Fruit fly (Drosophila melanogaster): ENCODE data around the gene S.

Gene S

dm6 chr2L:1064544-1064943 lies 13.1 kb downstream of the S start:
- no peak for TF ChIP-seq Dfd (GFP tag; optimal IDR thresholded peaks at IDR 0.05)
- TF ChIP-seq Hr78 (GFP tag; optimal IDR thresholded peaks at IDR 0.05) = no peak
- no peak for TF ChIP-seq CG9705 (GFP tag; optimal IDR thresholded peaks at IDR 0.05)
- TF ChIP-seq Rel (GFP tag; optimal IDR thresholded peaks at IDR 0.05) = no peak
- no peak for TF ChIP-seq Rel (tag; optimal IDR thresholded peaks at IDR 0.05)
- no peak for TF ChIP-seq Jra (GFP tag; optimal IDR thresholded peaks at IDR 0.05)
- TF ChIP-seq lola (GFP tag; optimal IDR thresholded peaks at IDR 0.05) = no peak
- no peak for TF ChIP-seq dmrt93B (GFP tag; optimal IDR thresholded peaks at IDR 0.05)
- no peak for TF ChIP-seq woc (GFP tag; optimal IDR thresholded peaks at IDR 0.05)
- no peak for TF ChIP-seq sage (GFP tag; optimal IDR thresholded peaks at IDR 0.05)

dm6 chr2L:1063695-1064094 lies 13.9 kb downstream of the S start:
- no peak for TF ChIP-seq Rel (GFP tag; optimal IDR thresholded peaks at IDR 0.05)
- TF ChIP-seq Rel (tag; optimal IDR thresholded peaks at IDR 0.05) = peak; percentile 95
- no peak for TF ChIP-seq CG9705 (GFP tag; optimal IDR thresholded peaks at IDR 0.05)
- TF ChIP-seq Sp1 (GFP tag; optimal IDR thresholded peaks at IDR 0.05) = no peak
- TF ChIP-seq jim (GFP tag; optimal IDR thresholded peaks at IDR 0.05) = no peak
- TF ChIP-seq pan (optimal IDR thresholded peaks at IDR 0.05) = no peak
- no peak for TF ChIP-seq CG32264 (GFP tag; optimal IDR thresholded peaks at IDR 0.05)

- TF ChIP-seq brk (GFP tag; optimal IDR thresholded peaks at IDR 0.05) (peak; percentile 74), sv (GFP tag; optimal IDR thresholded peaks at IDR 0.05) (peak; percentile 3), Myc (optimal IDR thresholded peaks at IDR 0.05) (no peak), Hr78 (GFP tag; optimal IDR thresholded peaks at IDR 0.05) (no peak), Jra (GFP tag; optimal IDR thresholded peaks at IDR 0.05) (peak; percentile 37), Dfd (GFP tag; optimal IDR thresholded peaks at IDR 0.05) (no peak), HLH106 (tag; optimal IDR thresholded peaks at IDR 0.05) (peak; percentile 87), woc (GFP tag; optimal IDR thresholded peaks at IDR 0.05) (peak; percentile 87), Hr83 (GFP tag; optimal IDR thresholded peaks at IDR 0.05; ENCODE audit: poor library complexity, severe bottlenecking) (peak; percentile 50), OdsH (GFP tag; optimal IDR thresholded peaks at IDR 0.05) (peak; percentile 71), tai (GFP tag; optimal IDR thresholded peaks at IDR 0.05) (no peak), fru (GFP tag; optimal IDR thresholded peaks at IDR 0.05) (peak; percentile 85), foxo (GFP tag; optimal IDR thresholded peaks at IDR 0.05) (peak in 1 of 2 experiments; percentile 82), Rel (GFP tag; optimal IDR thresholded peaks at IDR 0.05) (peak; percentile 26), Rel (tag; optimal IDR thresholded peaks at IDR 0.05) (peak; percentile 36), br (GFP tag; optimal IDR thresholded peaks at IDR 0.05) (peak; percentile 79), Mio (GFP tag; optimal IDR thresholded peaks at IDR 0.05) (no peak), CrebA (GFP tag; optimal IDR thresholded peaks at IDR 0.05; ENCODE audit: borderline replicate concordance) (no peak), dl (GFP tag; optimal IDR thresholded peaks at IDR 0.05; ENCODE audit: insufficient read depth in 1 of 2, partially characterized antibody in 2 of 2) (peak in 1 of 2 experiments; percentile 15), CG32264 (GFP tag; optimal IDR thresholded peaks at IDR 0.05) (peak; percentile 57), Abd-B (GFP tag; optimal IDR thresholded peaks at IDR 0.05) (no peak), pan (optimal IDR thresholded peaks at IDR 0.05) (no peak), jim (GFP tag; optimal IDR thresholded peaks at IDR 0.05) (no peak), rgr (GFP tag; optimal IDR thresholded peaks at IDR 0.05) (peak; percentile 66), Sp1 (GFP tag; optimal IDR thresholded peaks at IDR 0.05) (peak; percentile 82), GATAd (GFP tag; optimal IDR thresholded peaks at IDR 0.05) (no peak), sage (GFP tag; optimal IDR thresholded peaks at IDR 0.05) (no peak), dsf (GFP tag; optimal IDR thresholded peaks at IDR 0.05; ENCODE audit: borderline replicate concordance) (no peak), dmrt93B (GFP tag; optimal IDR thresholded peaks at IDR 0.05) (peak; percentile 74), N (GFP tag; optimal IDR thresholded peaks at IDR 0.05) (no peak), usp (GFP tag; optimal IDR thresholded peaks at IDR 0.05) (no peak), lola (GFP tag; optimal IDR thresholded peaks at IDR 0.05) (no peak), psq (GFP tag; optimal IDR thresholded peaks at IDR 0.05) (peak; percentile 69), CG9705 (GFP tag; optimal IDR thresholded peaks at IDR 0.05) (peak; percentile 86), Vsx2 (GFP tag; optimal IDR thresholded peaks at IDR 0.05; ENCODE audit: partially characterized antibody) (peak; percentile 60), Hnf4 (GFP tag; optimal IDR thresholded peaks at IDR 0.05) (peak; percentile 43), h (GFP tag; optimal IDR thresholded peaks at IDR 0.05) (peak; percentile 82), Dif (GFP tag; optimal IDR thresholded peaks at IDR 0.05; ENCODE audit: partially characterized antibody) (no peak), ey (GFP tag; optimal IDR thresholded peaks at IDR 0.05) (peak; percentile 83)
These were observed 14.9 kb downstream of the S start for dm6 chr2L:1062473-1063363.

Data from whole organism, wandering third instar larva.